Fruit fly (Drosophila melanogaster) whole organism, prepupa: ENCODE results near the gene milt.

Experiments used
- Blimp-1 ChIP-seq: fragments of 200-800 bp; sonication (Bioruptor generic); optimal IDR thresholded peaks from 3 replicates; lab custom pipeline; 2017; ENCODE audit warnings: missing biosample characterization, missing genetic modification characterization, mild to moderate bottlenecking, moderate library complexity, missing genetic modification reagents
- CG10631 ChIP-seq: fragments of 200-800 bp; sonication (Bioruptor generic); optimal IDR thresholded peaks from 2 replicates; lab custom pipeline; 2016; ENCODE audit warnings: missing biosample characterization, missing genetic modification characterization
- CG11294 ChIP-seq: fragments of 200-800 bp; sonication (Bioruptor generic); IDR thresholded peaks from 2 replicates; pipeline ENCODE4 v1.3.6; 2022; ENCODE audit warnings: missing biosample characterization, missing genetic modification characterization
- CG11762 ChIP-seq: fragments of 200-800 bp; sonication (Bioruptor generic); optimal IDR thresholded peaks from 3 replicates; lab custom pipeline; 2016; ENCODE audit warnings: missing biosample characterization, missing genetic modification characterization; ENCODE audit not compliant: insufficient read depth
- CG11902 ChIP-seq: fragments of 200-800 bp; sonication (Bioruptor generic); optimal IDR thresholded peaks from 3 replicates; lab custom pipeline; 2016; ENCODE audit warnings: missing biosample characterization, missing genetic modification characterization
- CG15336 ChIP-seq: fragments of 200-800 bp; sonication (Bioruptor generic); IDR thresholded peaks from 2 replicates; pipeline ENCODE4 v1.3.6; 2022; ENCODE audit warnings: missing biosample characterization, missing genetic modification characterization
- CG1621 ChIP-seq: fragments of 200-800 bp; sonication (Bioruptor generic); optimal IDR thresholded peaks from 3 replicates; lab custom pipeline; 2018; ENCODE audit warnings: missing biosample characterization, mild to moderate bottlenecking, missing genetic modification characterization
- CG16779 ChIP-seq: fragments of 200-800 bp; sonication (Bioruptor generic); optimal IDR thresholded peaks from 3 replicates; lab custom pipeline; 2017; ENCODE audit warnings: missing biosample characterization, mild to moderate bottlenecking, missing genetic modification characterization
- CG3032 ChIP-seq: fragments of 200-800 bp; optimal IDR thresholded peaks from 2 replicates; lab custom pipeline; 2019; ENCODE audit warnings: missing biosample characterization, mild to moderate bottlenecking, missing genetic modification characterization, moderate library complexity
- CG31627 ChIP-seq: fragments of 200-800 bp; sonication (Bioruptor generic); optimal IDR thresholded peaks from 3 replicates; lab custom pipeline; 2016; ENCODE audit warnings: missing biosample characterization, missing genetic modification characterization
- CG32006 ChIP-seq: fragments of 200-800 bp; sonication (Bioruptor generic); optimal IDR thresholded peaks from 3 replicates; lab custom pipeline; 2017; ENCODE audit warnings: missing biosample characterization, mild to moderate bottlenecking, missing genetic modification characterization
- CG34406 ChIP-seq: fragments of 200-800 bp; sonication (Bioruptor generic); optimal IDR thresholded peaks from 3 replicates; lab custom pipeline; 2016; ENCODE audit warnings: missing biosample characterization, missing genetic modification characterization
- CG4318 ChIP-seq: fragments of 200-800 bp; sonication (Bioruptor generic); optimal IDR thresholded peaks from 3 replicates; lab custom pipeline; 2017; ENCODE audit warnings: missing biosample characterization, mild to moderate bottlenecking, missing genetic modification characterization
- CG6163 ChIP-seq: fragments of 200-800 bp; sonication (Bioruptor generic); IDR thresholded peaks from 3 replicates; pipeline ENCODE4 v1.3.6; 2022; ENCODE audit warnings: missing biosample characterization, missing genetic modification characterization
- CG6276 ChIP-seq: fragments of 200-800 bp; sonication (Bioruptor generic); optimal IDR thresholded peaks from 2 replicates; lab custom pipeline; 2017; ENCODE audit warnings: missing biosample characterization, mild to moderate bottlenecking, missing genetic modification characterization
- CG6792 ChIP-seq: fragments of 200-800 bp; sonication (Bioruptor generic); optimal IDR thresholded peaks from 3 replicates; lab custom pipeline; 2016; ENCODE audit warnings: missing biosample characterization, missing genetic modification characterization
- CG6808 ChIP-seq: fragments of 200-800 bp; sonication (Bioruptor generic); optimal IDR thresholded peaks from 3 replicates; lab custom pipeline; 2017; ENCODE audit warnings: missing biosample characterization, missing genetic modification characterization, mild to moderate bottlenecking, moderate library complexity, missing genetic modification reagents
- CG7368 ChIP-seq: fragments of 200-800 bp; sonication (Bioruptor generic); optimal IDR thresholded peaks from 3 replicates; lab custom pipeline; 2016; ENCODE audit warnings: missing biosample characterization, missing genetic modification characterization
- CG8119 ChIP-seq: fragments of 200-800 bp; sonication (Bioruptor generic); IDR thresholded peaks from 3 replicates; pipeline ENCODE4 v1.3.6; 2022; ENCODE audit warnings: missing biosample characterization, missing genetic modification characterization
- CG8319 ChIP-seq: fragments of 200-800 bp; sonication (Bioruptor generic); optimal IDR thresholded peaks from 3 replicates; lab custom pipeline; 2016; ENCODE audit warnings: missing biosample characterization, missing genetic modification characterization
- CG8632 ChIP-seq: fragments of 200-800 bp; sonication (Bioruptor generic); optimal IDR thresholded peaks from 3 replicates; lab custom pipeline; 2016; ENCODE audit warnings: missing biosample characterization, missing genetic modification characterization
- CG9139 ChIP-seq: fragments of 200-800 bp; sonication (Bioruptor generic); optimal IDR thresholded peaks from 3 replicates; lab custom pipeline; 2017; ENCODE audit warnings: missing biosample characterization, mild to moderate bottlenecking, missing genetic modification characterization
- Eip75B ChIP-seq: fragments of 200-800 bp; sonication (Bioruptor generic); optimal IDR thresholded peaks from 3 replicates; lab custom pipeline; 2016; ENCODE audit warnings: missing biosample characterization, missing genetic modification characterization
- Eip78C ChIP-seq: fragments of 200-800 bp; sonication (Bioruptor generic); peaks from one replicate; lab custom pipeline; 2016; ENCODE audit warnings: missing biosample characterization, missing genetic modification characterization
- Eip93F ChIP-seq: fragments of 200-800 bp; sonication (Bioruptor generic); optimal IDR thresholded peaks from 2 replicates; lab custom pipeline; 2016; ENCODE audit warnings: missing biosample characterization, mild to moderate bottlenecking, missing genetic modification characterization
- Ets21C ChIP-seq: fragments of 200-800 bp; sonication (Bioruptor generic); optimal IDR thresholded peaks from 3 replicates; lab custom pipeline; 2016; ENCODE audit warnings: missing biosample characterization, missing genetic modification characterization
- Hr38 ChIP-seq: sonication (Bioruptor generic); optimal IDR thresholded peaks from 2 replicates; lab custom pipeline; 2016; ENCODE audit warnings: missing biosample characterization, missing genetic modification characterization
- Hr39 ChIP-seq: fragments of 200-800 bp; sonication (Bioruptor generic); optimal IDR thresholded peaks from 2 replicates; lab custom pipeline; 2016; ENCODE audit warnings: missing biosample characterization, missing genetic modification characterization
- Hr4 ChIP-seq: fragments of 200-800 bp; sonication (Bioruptor generic); optimal IDR thresholded peaks from 3 replicates; lab custom pipeline; 2016; ENCODE audit warnings: missing biosample characterization, missing genetic modification characterization
- Lpt ChIP-seq: fragments of 200-800 bp; sonication (Bioruptor generic); optimal IDR thresholded peaks from 3 replicates; lab custom pipeline; 2016; ENCODE audit warnings: missing biosample characterization, missing genetic modification characterization
- Met ChIP-seq: fragments of 200-800 bp; sonication (Bioruptor generic); optimal IDR thresholded peaks from 3 replicates; lab custom pipeline; 2016; ENCODE audit warnings: missing biosample characterization, missing genetic modification characterization
- Sox102F ChIP-seq: fragments of 200-800 bp; sonication (Bioruptor generic); optimal IDR thresholded peaks from 2 replicates; lab custom pipeline; 2016; ENCODE audit warnings: missing biosample characterization, mild to moderate bottlenecking, missing genetic modification characterization
- Sox14 ChIP-seq: fragments of 200-800 bp; sonication (Bioruptor generic); optimal IDR thresholded peaks from 3 replicates; lab custom pipeline; 2016; ENCODE audit warnings: missing biosample characterization, missing genetic modification characterization
- Sox15 ChIP-seq: fragments of 200-800 bp; sonication (Bioruptor generic); optimal IDR thresholded peaks from 3 replicates; lab custom pipeline; 2016; ENCODE audit warnings: missing biosample characterization, missing genetic modification characterization
- achi ChIP-seq: fragments of 200-800 bp; sonication (Bioruptor generic); optimal IDR thresholded peaks from 3 replicates; lab custom pipeline; 2016; ENCODE audit warnings: missing biosample characterization, missing genetic modification characterization
- acj6 ChIP-seq: fragments of 200-800 bp; sonication (Bioruptor generic); optimal IDR thresholded peaks from 3 replicates; lab custom pipeline; 2016; ENCODE audit warnings: missing biosample characterization, missing genetic modification characterization
- cyc ChIP-seq: fragments of 200-800 bp; sonication (Bioruptor generic); optimal IDR thresholded peaks from 3 replicates; lab custom pipeline; 2016; ENCODE audit warnings: missing biosample characterization, missing genetic modification characterization
- dac ChIP-seq: fragments of 200-800 bp; sonication (Bioruptor generic); optimal IDR thresholded peaks from 2 replicates; lab custom pipeline; 2017; ENCODE audit warnings: missing biosample characterization, mild to moderate bottlenecking, missing genetic modification characterization
- dsx ChIP-seq: fragments of 200-800 bp; optimal IDR thresholded peaks from 3 replicates; lab custom pipeline; 2019; ENCODE audit warnings: missing biosample characterization, mild to moderate bottlenecking, missing genetic modification characterization, moderate library complexity; ENCODE audit not compliant: poor library complexity, severe bottlenecking
- eg ChIP-seq: fragments of 200-800 bp; sonication (Bioruptor generic); IDR thresholded peaks from 3 replicates; pipeline ENCODE4 v1.3.6; 2022; ENCODE audit warnings: missing biosample characterization, missing genetic modification characterization
- esn ChIP-seq: fragments of 200-800 bp; sonication (Bioruptor generic); optimal IDR thresholded peaks from 2 replicates; lab custom pipeline; 2016; ENCODE audit warnings: missing biosample characterization, mild to moderate bottlenecking, missing genetic modification characterization, moderate library complexity
- fd59A ChIP-seq: fragments of 200-800 bp; sonication (Bioruptor generic); optimal IDR thresholded peaks from 2 replicates; lab custom pipeline; 2017; ENCODE audit warnings: missing biosample characterization, mild to moderate bottlenecking, missing genetic modification characterization, missing genetic modification reagents
- fd85E ChIP-seq: fragments of 200-800 bp; sonication (Bioruptor generic); optimal IDR thresholded peaks from 3 replicates; lab custom pipeline; 2016; ENCODE audit warnings: missing biosample characterization, missing genetic modification characterization
- fkh ChIP-seq: fragments of 200-800 bp; sonication (Bioruptor generic); optimal IDR thresholded peaks from 3 replicates; lab custom pipeline; 2017; ENCODE audit warnings: missing biosample characterization, mild to moderate bottlenecking, missing genetic modification characterization, moderate library complexity
- lz ChIP-seq: fragments of 200-800 bp; sonication (Bioruptor generic); optimal IDR thresholded peaks from 3 replicates; lab custom pipeline; 2016; ENCODE audit warnings: missing biosample characterization, missing genetic modification characterization
- net ChIP-seq: fragments of 200-800 bp; sonication (Bioruptor generic); optimal IDR thresholded peaks from 3 replicates; lab custom pipeline; 2016; ENCODE audit warnings: missing biosample characterization, missing genetic modification characterization
- pdm3 ChIP-seq: fragments of 200-800 bp; sonication (Bioruptor generic); optimal IDR thresholded peaks from 3 replicates; lab custom pipeline; 2016; ENCODE audit warnings: missing biosample characterization, missing genetic modification characterization
- salr ChIP-seq, 2 experiments: fragments of 200-800 bp; sonication (Bioruptor generic); optimal IDR thresholded peaks; 3 replicates each; lab custom pipeline; 2016 to 2018; ENCODE audit warnings: missing biosample characterization in 2 of 2, missing genetic modification characterization in 2 of 2, mild to moderate bottlenecking in 1 of 2
- spab ChIP-seq: fragments of 200-800 bp; sonication (Bioruptor generic); optimal IDR thresholded peaks from 2 replicates; lab custom pipeline; 2017; ENCODE audit warnings: missing biosample characterization, mild to moderate bottlenecking, missing genetic modification characterization, missing genetic modification reagents
- ss ChIP-seq, 2 experiments: fragments of 200-800 bp; sonication (Bioruptor generic); optimal IDR thresholded peaks; 2 replicates in 1 of 2; 3 replicates in 1 of 2; lab custom pipeline; 2017 to 2018; ENCODE audit warnings: mild to moderate bottlenecking in 2 of 2, missing biosample characterization in 2 of 2, missing genetic modification characterization in 2 of 2, moderate library complexity in 1 of 2
- svp ChIP-seq: fragments of 200-800 bp; sonication (Bioruptor generic); peaks from one replicate; lab custom pipeline; 2016; ENCODE audit warnings: missing biosample characterization, missing genetic modification characterization
- topi ChIP-seq: fragments of 200-800 bp; sonication (Bioruptor generic); optimal IDR thresholded peaks from 3 replicates; lab custom pipeline; 2016; ENCODE audit warnings: missing biosample characterization, missing genetic modification characterization
- vri ChIP-seq: fragments of 200-800 bp; sonication (Bioruptor generic); optimal IDR thresholded peaks from 3 replicates; lab custom pipeline; 2016; ENCODE audit warnings: missing biosample characterization, mild to moderate bottlenecking, missing genetic modification characterization

milt gene

dm6 chr2L:7032517-7032951 is 5.1 kb upstream of the milt start, which contains the start of the genes Rab30 and Caper:
TSS of gene Rab30 (minus strand) at chr2L:7032606.
TSS of gene Caper (plus strand) at chr2L:7032721.
- peak; percentile 25 for TF ChIP-seq acj6 (GFP tag; lab: Kevin White, UChicago)
- TF ChIP-seq CG3032 (tag; lab: Kevin White, UChicago) = peak; percentile 12
- no peak for TF ChIP-seq CG16779
- TF ChIP-seq Hr38 (GFP tag; lab: Kevin White, UChicago) = no peak
- TF ChIP-seq CG6276 (GFP tag; lab: Kevin White, UChicago) = no peak
- no peak for TF ChIP-seq achi (GFP tag; lab: Kevin White, UChicago)
- TF ChIP-seq vri (GFP tag; lab: Kevin White, UChicago) = peak; percentile 39
- TF ChIP-seq Sox102F (GFP tag; lab: Kevin White, UChicago) = no peak
- TF ChIP-seq dsx (GFP tag; lab: Kevin White, UChicago) = no peak
- TF ChIP-seq Eip78C = peak; percentile 65
- no peak for TF ChIP-seq fd85E
- no peak for TF ChIP-seq dac (GFP tag; lab: Kevin White, UChicago)
- peak; percentile 56 for TF ChIP-seq esn (GFP tag; lab: Kevin White, UChicago)
- TF ChIP-seq CG10631 = peak; percentile 53
- no peak for TF ChIP-seq CG11762 (GFP tag; lab: Kevin White, UChicago)
- TF ChIP-seq Eip93F (GFP tag; lab: Kevin White, UChicago) = no peak
- peak; percentile 42 for TF ChIP-seq topi
- TF ChIP-seq CG7368 = no peak
- TF ChIP-seq CG6808 = no peak
- TF ChIP-seq spab (GFP tag; lab: Kevin White, UChicago) = no peak
- no peak for TF ChIP-seq CG8632
- no peak for TF ChIP-seq CG8119 (GFP tag; lab: Robert Waterston, UW)
- TF ChIP-seq Met (GFP tag; lab: Kevin White, UChicago) = peak; percentile 21
- peak; percentile 43 for TF ChIP-seq CG1621 (tag; lab: Kevin White, UChicago)
- TF ChIP-seq net = no peak
- no peak for TF ChIP-seq Ets21C (GFP tag; lab: Kevin White, UChicago)
- no peak for TF ChIP-seq pdm3 (GFP tag; lab: Kevin White, UChicago)
- no peak for TF ChIP-seq CG6792
- TF ChIP-seq lz (GFP tag; lab: Kevin White, UChicago) = peak; percentile 58
- peak; percentile 47 for TF ChIP-seq cyc (GFP tag; lab: Kevin White, UChicago)
- TF ChIP-seq CG4318 = no peak
- peak; percentile 53 for TF ChIP-seq Sox14
- no peak for TF ChIP-seq CG32006
- TF ChIP-seq Blimp-1 (GFP tag; lab: Kevin White, UChicago) = no peak
- TF ChIP-seq CG31627 (GFP tag; lab: Kevin White, UChicago) = peak; percentile 62
- TF ChIP-seq Eip75B (GFP tag; lab: Kevin White, UChicago) = peak; percentile 7
- no peak for TF ChIP-seq svp (GFP tag; lab: Kevin White, UChicago)
- no peak for TF ChIP-seq CG34406 (GFP tag; lab: Kevin White, UChicago)
- TF ChIP-seq Hr4 (GFP tag; lab: Kevin White, UChicago) = peak; percentile 26
- no peak for TF ChIP-seq salr (GFP tag; optimal IDR thresholded peaks at IDR 0.05; lab: Kevin White, UChicago)
- peak; percentile 76 for TF ChIP-seq fkh
- TF ChIP-seq fd59A (GFP tag; lab: Kevin White, UChicago) = no peak
- TF ChIP-seq CG11294 (GFP tag; lab: Robert Waterston, UW) = no peak
- peak; percentile 53 for TF ChIP-seq Hr39 (GFP tag; lab: Kevin White, UChicago)
- TF ChIP-seq Lpt (GFP tag; lab: Kevin White, UChicago) = no peak
- no peak for TF ChIP-seq CG6163 (GFP tag; lab: Robert Waterston, UW)
- TF ChIP-seq CG8319 (GFP tag; lab: Kevin White, UChicago) = no peak
- TF ChIP-seq CG15336 (GFP tag; lab: Robert Waterston, UW) = no peak
- TF ChIP-seq Sox15 (GFP tag; lab: Kevin White, UChicago) = no peak
- no peak for TF ChIP-seq eg (GFP tag; lab: Robert Waterston, UW)
- TF ChIP-seq CG11902 = no peak
- TF ChIP-seq CG9139 (GFP tag; lab: Kevin White, UChicago) = no peak
- TF ChIP-seq ss (GFP tag; optimal IDR thresholded peaks at IDR 0.05; lab: Kevin White, UChicago) = no peak
